Fruit fly (Drosophila melanogaster) whole organism, embryonic: ENCODE data around the gene Crtc.

Experiments used
- Asciz ChIP-seq: fragments of 200-800 bp; sonication (Bioruptor generic); optimal IDR thresholded peaks from 2 replicates; lab custom pipeline; 2017; ENCODE audit warnings: missing biosample characterization, mild to moderate bottlenecking, missing genetic modification characterization, missing genetic modification reagents
- B-H2 ChIP-seq: fragments of 200-800 bp; sonication (Bioruptor generic); optimal IDR thresholded peaks from 2 replicates; lab custom pipeline; 2018; ENCODE audit warnings: missing biosample characterization, mild to moderate bottlenecking, missing genetic modification characterization
- Bdp1 ChIP-seq: fragments of 200-800 bp; sonication (Bioruptor generic); optimal IDR thresholded peaks from 3 replicates; lab custom pipeline; 2016; ENCODE audit warnings: missing biosample characterization, missing genetic modification characterization
- C15 ChIP-seq: fragments of 200-800 bp; sonication (Bioruptor generic); IDR thresholded peaks from 3 replicates; pipeline ENCODE4 v1.3.6; 2022; ENCODE audit warnings: missing biosample characterization, missing genetic modification characterization
- CG10543 ChIP-seq: fragments of 200-800 bp; sonication (Bioruptor generic); optimal IDR thresholded peaks from 3 replicates; lab custom pipeline; 2017; ENCODE audit warnings: missing biosample characterization, mild to moderate bottlenecking, missing genetic modification characterization, moderate library complexity
- CG12659 ChIP-seq: fragments of 200-800 bp; sonication (Bioruptor generic); optimal IDR thresholded peaks from 3 replicates; lab custom pipeline; 2017; ENCODE audit warnings: mild to moderate bottlenecking, missing biosample characterization, missing genetic modification reagents, missing genetic modification characterization
- CG16863 ChIP-seq: fragments of 200-800 bp; sonication (Bioruptor generic); optimal IDR thresholded peaks from 3 replicates; lab custom pipeline; 2016; ENCODE audit warnings: missing biosample characterization, missing genetic modification characterization
- CG17385 ChIP-seq: fragments of 200-800 bp; sonication (Bioruptor generic); optimal IDR thresholded peaks from 3 replicates; lab custom pipeline; 2018; ENCODE audit warnings: missing biosample characterization, mild to moderate bottlenecking, missing genetic modification characterization
- CG17568 ChIP-seq: fragments of 200-800 bp; sonication (Bioruptor generic); optimal IDR thresholded peaks from 2 replicates; lab custom pipeline; 2018; ENCODE audit warnings: missing biosample characterization, mild to moderate bottlenecking, missing genetic modification characterization, moderate library complexity
- CG17612 ChIP-seq: fragments of 200-800 bp; sonication (Bioruptor generic); IDR thresholded peaks from 2 replicates; pipeline ENCODE4 v1.3.6; 2022; ENCODE audit warnings: missing biosample characterization, missing genetic modification characterization
- CG18011 ChIP-seq: fragments of 200-800 bp; sonication (Bioruptor generic); optimal IDR thresholded peaks from 2 replicates; lab custom pipeline; 2017; ENCODE audit warnings: missing biosample characterization, missing genetic modification characterization, mild to moderate bottlenecking, moderate library complexity, missing genotype
- CG30403 ChIP-seq: fragments of 200-800 bp; sonication (Bioruptor generic); optimal IDR thresholded peaks from 3 replicates; lab custom pipeline; 2016; ENCODE audit warnings: missing biosample characterization, missing genetic modification characterization
- CG6683 ChIP-seq: fragments of 200-800 bp; sonication (Bioruptor generic); optimal IDR thresholded peaks from 2 replicates; lab custom pipeline; 2017; ENCODE audit warnings: missing biosample characterization, mild to moderate bottlenecking, missing genetic modification characterization, missing genetic modification reagents
- CG6813 ChIP-seq: fragments of 200-800 bp; sonication (Bioruptor generic); optimal IDR thresholded peaks from 2 replicates; lab custom pipeline; 2017; ENCODE audit warnings: missing biosample characterization, missing genetic modification characterization, mild to moderate bottlenecking, moderate library complexity, missing genetic modification reagents
- CG8281 ChIP-seq: fragments of 200-800 bp; sonication (Bioruptor generic); optimal IDR thresholded peaks from 2 replicates; lab custom pipeline; 2018; ENCODE audit warnings: missing biosample characterization, mild to moderate bottlenecking, missing genetic modification characterization, moderate library complexity
- CG8924 ChIP-seq: fragments of 200-800 bp; optimal IDR thresholded peaks from 3 replicates; lab custom pipeline; 2019; ENCODE audit warnings: missing biosample characterization, mild to moderate bottlenecking, missing genetic modification characterization, moderate library complexity
- CHES-1-like ChIP-seq: fragments of 200-800 bp; sonication (Bioruptor generic); optimal IDR thresholded peaks from 2 replicates; lab custom pipeline; 2016; ENCODE audit warnings: missing biosample characterization, missing genetic modification characterization
- CrebB ChIP-seq: fragments of 200-800 bp; sonication (Bioruptor generic); optimal IDR thresholded peaks from 3 replicates; lab custom pipeline; 2018; ENCODE audit warnings: missing biosample characterization, mild to moderate bottlenecking, missing genetic modification characterization
- Dek ChIP-seq: fragments of 200-800 bp; sonication (Bioruptor generic); optimal IDR thresholded peaks from 3 replicates; lab custom pipeline; 2019; ENCODE audit warnings: missing biosample characterization, mild to moderate bottlenecking, missing genetic modification characterization, moderate library complexity
- Eip74EF ChIP-seq, 2 experiments: fragments of 200-800 bp in 1 of 2; fragments of >200 bp in 1 of 2; sonication (Bioruptor generic) in 1 of 2; optimal IDR thresholded peaks; 2 replicates each; lab custom pipeline; 2017 to 2019; ENCODE audit warnings: missing biosample characterization in 2 of 2, missing genetic modification characterization in 2 of 2, mild to moderate bottlenecking in 1 of 2, moderate library complexity in 1 of 2
- Fer1 ChIP-seq: fragments of 200-800 bp; sonication (Bioruptor generic); optimal IDR thresholded peaks from 2 replicates; lab custom pipeline; 2017; ENCODE audit warnings: missing biosample characterization, mild to moderate bottlenecking, missing genetic modification characterization
- HLHmδ ChIP-seq: fragments of 200-800 bp; sonication (Bioruptor generic); optimal IDR thresholded peaks from 2 replicates; lab custom pipeline; 2018; ENCODE audit warnings: missing biosample characterization, mild to moderate bottlenecking, missing genetic modification characterization, moderate library complexity
- Hmr ChIP-seq: fragments of 200-800 bp; sonication (Bioruptor generic); optimal IDR thresholded peaks from 3 replicates; lab custom pipeline; 2017; ENCODE audit warnings: mild to moderate bottlenecking, missing biosample characterization, missing genetic modification reagents, missing genetic modification characterization
- Hr39 ChIP-seq: fragments of >200 bp; optimal IDR thresholded peaks from 2 replicates; lab custom pipeline; 2017
- Med ChIP-seq: fragments of 200-800 bp; sonication (Bioruptor generic); peaks from one replicate; lab custom pipeline; 2016; ENCODE audit warnings: missing biosample characterization, missing genetic modification characterization, mild to moderate bottlenecking, inconsistent platforms, moderate library complexity
- aop ChIP-seq: fragments of 200-800 bp; sonication (Bioruptor generic); IDR thresholded peaks from 2 replicates; pipeline ENCODE4 v1.3.6; 2022; ENCODE audit warnings: missing biosample characterization, missing genetic modification characterization
- ase ChIP-seq: fragments of 200-800 bp; sonication (Bioruptor generic); IDR thresholded peaks from 3 replicates; pipeline ENCODE4 v1.3.6; 2022; ENCODE audit warnings: missing biosample characterization, missing genetic modification characterization
- ci ChIP-seq: fragments of 200-800 bp; sonication (Bioruptor generic); IDR thresholded peaks from 3 replicates; pipeline ENCODE4 v1.3.6; 2022; ENCODE audit warnings: missing biosample characterization, missing genetic modification characterization
- cwo ChIP-seq: fragments of 200-800 bp; sonication (Bioruptor generic); optimal IDR thresholded peaks from 3 replicates; lab custom pipeline; 2017; ENCODE audit warnings: missing biosample characterization, missing genetic modification characterization, mild to moderate bottlenecking, moderate library complexity, missing genetic modification reagents
- dati ChIP-seq: fragments of 200-800 bp; sonication (Bioruptor generic); IDR thresholded peaks from 2 replicates; pipeline ENCODE4 v1.3.6; 2022; ENCODE audit warnings: missing biosample characterization, missing genetic modification characterization
- dmrt99B ChIP-seq: fragments of 200-800 bp; sonication (Bioruptor generic); optimal IDR thresholded peaks from 2 replicates; lab custom pipeline; 2018; ENCODE audit warnings: missing biosample characterization, mild to moderate bottlenecking, missing genetic modification characterization, moderate library complexity
- dysf ChIP-seq: fragments of 200-800 bp; sonication (Bioruptor generic); IDR thresholded peaks from 3 replicates; pipeline ENCODE4 v1.3.6; 2022; ENCODE audit warnings: missing biosample characterization, missing genetic modification characterization
- gsb ChIP-seq: fragments of 200-800 bp; sonication (Bioruptor generic); IDR thresholded peaks from 2 replicates; pipeline ENCODE4 v1.3.6; 2022; ENCODE audit warnings: missing biosample characterization, missing genetic modification characterization
- hkb ChIP-seq, 2 experiments: fragments of 200-800 bp in 1 of 2; fragments of >200 bp in 1 of 2; sonication (Bioruptor generic) in 1 of 2; IDR thresholded peaks in 1 of 2; optimal IDR thresholded peaks in 1 of 2; 2 replicates each; pipeline versions ENCODE4 v1.3.6 to Lab custom; 2017 to 2022; ENCODE audit warnings: missing biosample characterization in 1 of 2, missing genetic modification characterization in 1 of 2
- kni ChIP-seq: fragments of 200-800 bp; sonication (Bioruptor generic); optimal IDR thresholded peaks from 3 replicates; lab custom pipeline; 2017; ENCODE audit warnings: mild to moderate bottlenecking, missing biosample characterization, missing genetic modification reagents, missing genetic modification characterization
- lab ChIP-seq: fragments of 200-800 bp; sonication (Bioruptor generic); optimal IDR thresholded peaks from 3 replicates; lab custom pipeline; 2017; ENCODE audit warnings: missing biosample characterization, missing genetic modification characterization, mild to moderate bottlenecking, moderate library complexity, missing genetic modification reagents
- lilli ChIP-seq: fragments of 200-800 bp; sonication (Bioruptor generic); optimal IDR thresholded peaks from 3 replicates; lab custom pipeline; 2016; ENCODE audit warnings: missing biosample characterization, missing genetic modification characterization
- nom ChIP-seq: fragments of 200-800 bp; sonication (Bioruptor generic); optimal IDR thresholded peaks from 2 replicates; lab custom pipeline; 2017; ENCODE audit warnings: missing biosample characterization, missing genetic modification characterization, mild to moderate bottlenecking, moderate library complexity, missing genetic modification reagents
- psq ChIP-seq: fragments of 200-800 bp; sonication (Bioruptor generic); optimal IDR thresholded peaks from 2 replicates; lab custom pipeline; 2017; ENCODE audit warnings: missing biosample characterization, missing genetic modification characterization
- sens ChIP-seq: fragments of 200-800 bp; sonication (Bioruptor generic); peaks from one replicate; lab custom pipeline; 2016; ENCODE audit warnings: missing biosample characterization, missing genetic modification characterization
- sima ChIP-seq: fragments of 200-800 bp; sonication (Bioruptor generic); optimal IDR thresholded peaks from 2 replicates; lab custom pipeline; 2016; ENCODE audit warnings: missing biosample characterization, missing genetic modification characterization
- slbo ChIP-seq: fragments of 200-800 bp; sonication (Bioruptor generic); IDR thresholded peaks from 2 replicates; pipeline ENCODE4 v1.3.6; 2022; ENCODE audit warnings: missing biosample characterization, missing genetic modification characterization
- sob ChIP-seq: fragments of 200-800 bp; sonication (Bioruptor generic); IDR thresholded peaks from 2 replicates; pipeline ENCODE4 v1.3.6; 2022; ENCODE audit warnings: missing biosample characterization, missing genetic modification characterization
- sr ChIP-seq: fragments of 200-800 bp; sonication (Bioruptor generic); IDR thresholded peaks from 3 replicates; pipeline ENCODE4 v1.3.6; 2022; ENCODE audit warnings: missing biosample characterization, missing genetic modification characterization
- sug ChIP-seq: fragments of 200-800 bp; optimal IDR thresholded peaks from 2 replicates; lab custom pipeline; 2019; ENCODE audit warnings: missing biosample characterization, mild to moderate bottlenecking, missing genetic modification characterization, moderate library complexity
- vvl ChIP-seq: fragments of 200-800 bp; sonication (Bioruptor generic); IDR thresholded peaks from 2 replicates; pipeline ENCODE4 v1.3.6; 2022; ENCODE audit warnings: missing biosample characterization, missing genetic modification characterization
- zfh1 ChIP-seq: fragments of 200-800 bp; sonication (Bioruptor generic); IDR thresholded peaks from 3 replicates; pipeline ENCODE4 v1.3.6; 2022; ENCODE audit warnings: missing biosample characterization, missing genetic modification characterization

Crtc gene

DNA sequence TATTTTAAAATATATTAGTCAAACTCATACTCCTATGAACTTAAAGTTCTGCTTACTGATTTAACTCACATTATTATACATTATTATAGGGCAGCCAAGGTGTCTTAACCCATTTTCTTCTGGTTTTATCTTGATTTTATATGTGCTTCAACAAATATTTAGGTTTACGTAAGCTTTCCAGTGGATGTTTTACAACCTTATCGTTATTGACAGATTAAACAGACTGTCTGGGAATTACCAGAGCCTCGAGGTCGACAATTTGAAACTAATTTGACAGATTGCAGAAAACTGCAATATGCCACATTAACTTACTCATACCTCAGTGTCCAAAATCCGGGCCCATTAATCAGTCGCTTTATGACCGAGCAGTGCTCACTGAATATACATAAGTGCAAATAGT is 37.8 kb downstream of the Crtc start:
- TF ChIP-seq CG16863 (GFP tag; lab: Kevin White, UChicago) (no peak), nom (GFP tag; lab: Kevin White, UChicago) (peak; percentile 51)

DNA sequence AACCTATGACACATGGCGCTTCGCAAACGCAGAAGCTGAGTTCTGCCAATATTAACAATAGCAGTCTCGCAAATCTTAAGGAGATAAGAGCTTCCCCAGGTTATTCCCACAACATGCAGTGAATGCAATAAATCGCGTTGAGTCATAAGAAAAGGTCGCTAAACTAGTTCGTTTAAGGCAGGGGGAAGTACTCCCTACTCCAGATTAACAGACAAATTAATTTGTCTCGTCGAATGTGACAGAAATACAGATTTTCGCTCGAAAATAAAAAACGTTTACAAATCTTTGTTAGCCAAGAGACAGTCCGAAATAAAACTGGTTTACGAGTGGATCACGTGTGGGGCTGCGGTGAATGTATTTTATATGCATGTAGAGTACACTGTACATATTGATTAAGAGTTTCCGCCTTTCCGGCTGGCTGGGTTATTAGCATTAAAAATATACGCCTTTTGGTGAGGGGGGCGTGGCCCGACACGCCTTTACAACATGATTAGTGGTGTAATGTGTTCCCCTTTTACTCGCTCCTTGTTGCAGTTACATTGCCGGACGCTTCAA is 43.4 kb downstream of the Crtc start:
- TF ChIP-seq hkb (optimal IDR thresholded peaks at IDR 0.05; lab: Kevin White, UChicago) (no peak), hkb (GFP tag; IDR thresholded peaks at IDR 0.05; lab: Robert Waterston, UW) (0 out of 2 replicates have a peak, but pooled peaks have one; percentile 20), psq (GFP tag; lab: Kevin White, UChicago) (no peak), sima (GFP tag; lab: Kevin White, UChicago) (no peak), kni (GFP tag; lab: Kevin White, UChicago) (peak; percentile 22), CG30403 (GFP tag; lab: Kevin White, UChicago) (no peak), CG17385 (no peak), Asciz (GFP tag; lab: Kevin White, UChicago) (peak; percentile 25), Fer1 (GFP tag; lab: Kevin White, UChicago) (no peak), cwo (GFP tag; lab: Kevin White, UChicago) (peak; percentile 59), sens (GFP tag; lab: Kevin White, UChicago) (peak; percentile 32), dmrt99B (no peak), gsb (GFP tag; lab: Robert Waterston, UW) (no peak), vvl (GFP tag; lab: Robert Waterston, UW) (peak; percentile 76), CG8924 (tag; lab: Kevin White, UChicago) (no peak), CG10543 (GFP tag; lab: Kevin White, UChicago) (no peak), Eip74EF (GFP tag; optimal IDR thresholded peaks at IDR 0.05; lab: Kevin White, UChicago) (peak in 1 of 2 experiments; percentile 54), sr (GFP tag; lab: Robert Waterston, UW) (no peak)

- TF ChIP-seq CG8281 (tag; lab: Kevin White, UChicago) (peak; percentile 6), lilli (GFP tag; lab: Kevin White, UChicago) (no peak), slbo (GFP tag; lab: Robert Waterston, UW) (no peak), Hr39 (lab: Kevin White, UChicago) (no peak), sug (no peak), dati (GFP tag; lab: Robert Waterston, UW) (no peak), Bdp1 (GFP tag; lab: Kevin White, UChicago) (no peak), HLHmδ (GFP tag; lab: Kevin White, UChicago) (no peak), Med (GFP tag; lab: Kevin White, UChicago) (peak; percentile 66), sob (no peak), ci (GFP tag; lab: Robert Waterston, UW) (0 out of 3 replicates have a peak, but pooled peaks have one; percentile 36), CG17568 (peak; percentile 61), B-H2 (no peak), CrebB (peak; percentile 41), CG6683 (GFP tag; lab: Kevin White, UChicago) (no peak), zfh1 (GFP tag; lab: Robert Waterston, UW) (no peak), CHES-1-like (GFP tag; lab: Kevin White, UChicago) (no peak), ase (GFP tag; lab: Robert Waterston, UW) (no peak), lab (peak; percentile 43), CG6813 (peak; percentile 9), aop (GFP tag; lab: Robert Waterston, UW) (no peak), C15 (GFP tag; lab: Robert Waterston, UW) (no peak), dysf (no peak), CG18011 (GFP tag; lab: Kevin White, UChicago) (no peak), CG17612 (GFP tag; lab: Robert Waterston, UW) (no peak), CG12659 (GFP tag; lab: Kevin White, UChicago) (peak; percentile 14), sens (GFP tag; lab: Kevin White, UChicago) (peak; percentile 10), Dek (peak; percentile 0), Hmr (peak; percentile 63)
Observed at dm6 chr3L:17625014-17625413, 44.0 kb downstream of the Crtc start.
